Worm (Caenorhabditis elegans): ENCODE data around the gene agl-1.

agl-1 gene

ce11 chrII:14357936-14358416, at the start of gene agl-1, which contains the start of gene pfs-2:
Gene agl-1 (minus strand): TSS chrII:14358113.
Gene pfs-2 (plus strand): TSS chrII:14358366.
- TF ChIP-seq ets-7 (tag; optimal IDR thresholded peaks at IDR 0.05) = no peak
- TF ChIP-seq scrt-1 (GFP tag; IDR thresholded peaks at IDR 0.05) = 0 out of 2 replicates have a peak, but pooled peaks have one; percentile 52
- no peak for TF ChIP-seq ceh-36 (tag; optimal IDR thresholded peaks at IDR 0.05)
- TF ChIP-seq sea-1 (GFP tag; conservative IDR thresholded peaks at IDR 0.05) = 0 out of 2 replicates have a peak, but pooled peaks have one; percentile 12
- 0 out of 2 replicates have a peak, but pooled peaks have one; percentile 47 for TF ChIP-seq flt-1 (GFP tag; IDR thresholded peaks at IDR 0.05)
- TF ChIP-seq pes-1 (GFP tag; IDR thresholded peaks at IDR 0.05) = peak; percentile 59
- peak; percentile 66 for TF ChIP-seq F13C5.2 (tag; optimal IDR thresholded peaks at IDR 0.05)

- TF ChIP-seq ceh-36 (tag; optimal IDR thresholded peaks at IDR 0.05) (no peak), sea-1 (GFP tag; conservative IDR thresholded peaks at IDR 0.05) (peak; percentile 36; the same call in 1 of the 2 replicates), ets-7 (tag; optimal IDR thresholded peaks at IDR 0.05) (no peak), ama-1 (optimal IDR thresholded peaks at IDR 0.05) (peak; percentile 83)
Observed at ce11 chrII:14406117-14406935, 48.4 kb upstream of the agl-1 start.

- TF ChIP-seq B0310.2 (tag; optimal IDR thresholded peaks at IDR 0.05) = no peak
- no peak for TF ChIP-seq F13C5.2 (tag; optimal IDR thresholded peaks at IDR 0.05)
- TF ChIP-seq hnd-1 (tag; optimal IDR thresholded peaks at IDR 0.05) = no peak
- TF ChIP-seq flt-1 (GFP tag; IDR thresholded peaks at IDR 0.05) = no peak; the same call in 1 of the 2 replicates
- no peak for TF ChIP-seq tbx-11 (GFP tag; IDR thresholded peaks at IDR 0.05)
- TF ChIP-seq ama-1 (optimal IDR thresholded peaks at IDR 0.05) = peak; percentile 98
- no peak for TF ChIP-seq aly-1 (tag; optimal IDR thresholded peaks at IDR 0.05)
- no peak for TF ChIP-seq ceh-13 (GFP tag; optimal IDR thresholded peaks at IDR 0.05)
- no peak for TF ChIP-seq tbx-37 (GFP tag; conservative IDR thresholded peaks at IDR 0.05)
- peak; percentile 59 for TF ChIP-seq hmg-4 (GFP tag; optimal IDR thresholded peaks at IDR 0.05)
- TF ChIP-seq ceh-36 (tag; optimal IDR thresholded peaks at IDR 0.05) = peak; percentile 44
- no peak for TF ChIP-seq pes-1 (GFP tag; IDR thresholded peaks at IDR 0.05)
- no peak for TF ChIP-seq scrt-1 (GFP tag; IDR thresholded peaks at IDR 0.05)
- TF ChIP-seq sea-1 (GFP tag; conservative IDR thresholded peaks at IDR 0.05) = peak; percentile 15; the same call in 1 of the 2 replicates
- no peak for TF ChIP-seq ets-7 (tag; optimal IDR thresholded peaks at IDR 0.05)
- TF ChIP-seq hmbx-1 (tag; optimal IDR thresholded peaks at IDR 0.05) = no peak
- TF ChIP-seq tra-4 (tag; optimal IDR thresholded peaks at IDR 0.05) = no peak
Observed at ce11 chrII:14405489-14406059, 47.7 kb upstream of the agl-1 start.

ce11 chrII:14404741-14405488, 47.0 kb upstream of the agl-1 start:
- TF ChIP-seq sea-1 (GFP tag; conservative IDR thresholded peaks at IDR 0.05) = no peak
- TF ChIP-seq hmg-4 (GFP tag; optimal IDR thresholded peaks at IDR 0.05) = no peak
- TF ChIP-seq B0310.2 (tag; optimal IDR thresholded peaks at IDR 0.05) = peak; percentile 22
- TF ChIP-seq ceh-36 (tag; optimal IDR thresholded peaks at IDR 0.05) = no peak
- TF ChIP-seq aly-1 (tag; optimal IDR thresholded peaks at IDR 0.05) = no peak
- TF ChIP-seq scrt-1 (GFP tag; IDR thresholded peaks at IDR 0.05) = no peak; the same call in 1 of the 2 replicates
- peak; percentile 27; the same call in 1 of the 2 replicates for TF ChIP-seq flt-1 (GFP tag; IDR thresholded peaks at IDR 0.05)
- no peak for TF ChIP-seq tbx-37 (GFP tag; conservative IDR thresholded peaks at IDR 0.05)
- no peak for TF ChIP-seq tra-4 (tag; optimal IDR thresholded peaks at IDR 0.05)
- peak; percentile 63 for TF ChIP-seq F13C5.2 (tag; optimal IDR thresholded peaks at IDR 0.05)
- TF ChIP-seq ceh-13 (GFP tag; optimal IDR thresholded peaks at IDR 0.05) = peak; percentile 0
- TF ChIP-seq tbx-11 (GFP tag; IDR thresholded peaks at IDR 0.05) = no peak
- peak; percentile 93 for TF ChIP-seq ama-1 (optimal IDR thresholded peaks at IDR 0.05)
- TF ChIP-seq hnd-1 (tag; optimal IDR thresholded peaks at IDR 0.05) = no peak
- TF ChIP-seq pes-1 (GFP tag; IDR thresholded peaks at IDR 0.05) = peak; percentile 9; the same call in 1 of the 2 replicates
- no peak for TF ChIP-seq hmbx-1 (tag; optimal IDR thresholded peaks at IDR 0.05)
- TF ChIP-seq ets-7 (tag; optimal IDR thresholded peaks at IDR 0.05) = no peak

- TF ChIP-seq scrt-1 (GFP tag; IDR thresholded peaks at IDR 0.05) (no peak), tbx-11 (GFP tag; IDR thresholded peaks at IDR 0.05) (no peak), ets-7 (tag; optimal IDR thresholded peaks at IDR 0.05) (no peak), hmbx-1 (tag; optimal IDR thresholded peaks at IDR 0.05) (no peak)
Observed at ce11 chrII:14404266-14404665, 46.4 kb upstream of the agl-1 start.

ce11 chrII:14401098-14401497, 43.2 kb upstream of the agl-1 start:
- TF ChIP-seq flt-1 (GFP tag; IDR thresholded peaks at IDR 0.05) = no peak
- no peak for TF ChIP-seq sea-1 (GFP tag; conservative IDR thresholded peaks at IDR 0.05)
- TF ChIP-seq hmbx-1 (tag; optimal IDR thresholded peaks at IDR 0.05) = no peak
- no peak for TF ChIP-seq hnd-1 (tag; optimal IDR thresholded peaks at IDR 0.05)
- TF ChIP-seq ceh-36 (tag; optimal IDR thresholded peaks at IDR 0.05) = no peak
- no peak for TF ChIP-seq aly-1 (tag; optimal IDR thresholded peaks at IDR 0.05)
- no peak for TF ChIP-seq scrt-1 (GFP tag; IDR thresholded peaks at IDR 0.05)
- no peak for TF ChIP-seq pes-1 (GFP tag; IDR thresholded peaks at IDR 0.05)
- no peak for TF ChIP-seq B0310.2 (tag; optimal IDR thresholded peaks at IDR 0.05)
- no peak for TF ChIP-seq ceh-13 (GFP tag; optimal IDR thresholded peaks at IDR 0.05)
- no peak for TF ChIP-seq tbx-37 (GFP tag; conservative IDR thresholded peaks at IDR 0.05)
- TF ChIP-seq F13C5.2 (tag; optimal IDR thresholded peaks at IDR 0.05) = no peak

ce11 chrII:14399595-14399994, 41.7 kb upstream of the agl-1 start:
- TF ChIP-seq F13C5.2 (tag; optimal IDR thresholded peaks at IDR 0.05) = peak; percentile 1
- TF ChIP-seq aly-1 (tag; optimal IDR thresholded peaks at IDR 0.05) = no peak
- TF ChIP-seq pes-1 (GFP tag; IDR thresholded peaks at IDR 0.05) = 0 out of 2 replicates have a peak, but pooled peaks have one; percentile 3
- no peak for TF ChIP-seq hmg-4 (GFP tag; optimal IDR thresholded peaks at IDR 0.05)
- no peak for TF ChIP-seq ceh-13 (GFP tag; optimal IDR thresholded peaks at IDR 0.05)
- no peak for TF ChIP-seq ama-1 (optimal IDR thresholded peaks at IDR 0.05)
- no peak for TF ChIP-seq ets-7 (tag; optimal IDR thresholded peaks at IDR 0.05)

All from whole organism, early embryonic.